Worm (Caenorhabditis elegans) whole organism, early embryonic: Measurements from ENCODE around the gene C07H6.9.
A peak's percentile ranks its signal among the peaks of the same experiment; 100 is the strongest.

Source experiments
- B0310.2 ChIP-seq: sonication (generic microtip); optimal IDR thresholded peaks from 2 replicates; lab custom pipeline; 2016; ENCODE audit warnings: mild to moderate bottlenecking, missing genetic modification characterization, missing compliant biosample characterization
- F13C5.2 ChIP-seq: sonication (generic microtip); optimal IDR thresholded peaks from 2 replicates; lab custom pipeline; 2017; ENCODE audit warnings: mild to moderate bottlenecking, missing genetic modification characterization, inconsistent platforms, missing compliant biosample characterization
- aly-1 ChIP-seq: sonication (generic microtip); optimal IDR thresholded peaks from 2 replicates; lab custom pipeline; 2016; ENCODE audit warnings: missing genetic modification characterization, missing compliant biosample characterization
- ama-1 ChIP-seq: fragments of 150-350 bp; optimal IDR thresholded peaks from 2 replicates; lab custom pipeline; 2014
- ceh-13 ChIP-seq: fragments of 200-800 bp; sonication (Bioruptor generic); optimal IDR thresholded peaks from 2 replicates; lab custom pipeline; 2018; ENCODE audit warnings: mild to moderate bottlenecking, missing genetic modification characterization, missing compliant biosample characterization
- ceh-36 ChIP-seq: sonication (generic microtip); optimal IDR thresholded peaks from 2 replicates; lab custom pipeline; 2016; ENCODE audit warnings: missing genetic modification characterization, inconsistent platforms, missing compliant biosample characterization
- ets-7 ChIP-seq: sonication (generic microtip); optimal IDR thresholded peaks from 2 replicates; lab custom pipeline; 2016; ENCODE audit warnings: missing genotype, missing genetic modification characterization, missing compliant biosample characterization
- flt-1 ChIP-seq: fragments of 200-800 bp; sonication (Bioruptor generic); IDR thresholded peaks from 2 replicates; pipeline ENCODE4 v1.3.6; 2022; ENCODE audit warnings: missing genetic modification characterization, missing compliant biosample characterization
- hmbx-1 ChIP-seq: sonication (generic microtip); optimal IDR thresholded peaks from 2 replicates; lab custom pipeline; 2016; ENCODE audit warnings: mild to moderate bottlenecking, missing genetic modification characterization, missing compliant biosample characterization
- hmg-4 ChIP-seq: fragments of 200-800 bp; sonication (Bioruptor generic); optimal IDR thresholded peaks from 2 replicates; lab custom pipeline; 2018; ENCODE audit warnings: mild to moderate bottlenecking, missing genetic modification characterization, missing compliant biosample characterization
- hnd-1 ChIP-seq: sonication (generic microtip); optimal IDR thresholded peaks from 2 replicates; lab custom pipeline; 2016; ENCODE audit warnings: missing genetic modification characterization, missing compliant biosample characterization
- pes-1 ChIP-seq: fragments of 200-800 bp; sonication (Bioruptor generic); IDR thresholded peaks from 2 replicates; pipeline ENCODE4 v1.3.6; 2022; ENCODE audit warnings: missing genetic modification reagents, missing genetic modification characterization, missing compliant biosample characterization
- scrt-1 ChIP-seq: fragments of 200-800 bp; sonication (Bioruptor generic); IDR thresholded peaks from 2 replicates; pipeline ENCODE4 v1.3.6; 2022; ENCODE audit warnings: missing genetic modification characterization, missing compliant biosample characterization
- sea-1 ChIP-seq: fragments of 200-800 bp; sonication (Bioruptor generic); conservative IDR thresholded peaks from 2 replicates; pipeline ENCODE4 v1.3.6; 2022; ENCODE audit warnings: missing genetic modification characterization, missing compliant biosample characterization
- tbx-11 ChIP-seq: fragments of 200-800 bp; sonication (Bioruptor generic); IDR thresholded peaks from 2 replicates; pipeline ENCODE4 v1.3.6; 2022; ENCODE audit warnings: missing genetic modification characterization, missing compliant biosample characterization
- tbx-37 ChIP-seq: fragments of 200-800 bp; sonication (Bioruptor generic); conservative IDR thresholded peaks from 2 replicates; pipeline ENCODE4 v1.3.6; 2022; ENCODE audit warnings: missing genetic modification reagents, missing genetic modification characterization, missing compliant biosample characterization
- tra-4 ChIP-seq: sonication (generic microtip); optimal IDR thresholded peaks from 2 replicates; lab custom pipeline; 2017; ENCODE audit warnings: missing genetic modification characterization, missing compliant biosample characterization

Gene C07H6.9

DNA sequence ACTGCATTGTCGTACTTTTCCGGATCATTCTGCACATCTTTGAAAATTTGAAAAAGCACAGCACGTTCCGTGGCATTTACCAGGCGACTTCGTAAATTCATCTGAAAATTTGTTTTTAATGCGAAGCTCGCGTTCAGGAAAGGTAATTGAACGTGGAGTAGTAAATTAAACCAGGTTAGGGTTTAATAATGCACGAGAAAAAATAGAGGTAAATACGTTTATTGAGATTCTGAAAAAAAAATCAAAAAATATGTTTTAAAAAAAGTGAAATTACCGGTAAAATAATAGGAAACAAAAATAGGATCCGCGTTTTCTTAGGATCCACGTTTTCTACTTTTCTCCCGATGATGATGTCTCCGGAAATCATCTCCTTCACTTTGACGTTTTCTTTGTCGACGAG is 19.2 kb upstream of the C07H6.9 start, which contains the start of gene clk-2:
clk-2 (minus strand) TSS at position 101 of the 400 bp plus-strand sequence.
- TF ChIP-seq B0310.2 (tag; lab: Kevin White, UChicago) = no peak
- no peak for TF ChIP-seq flt-1 (GFP tag; lab: Robert Waterston, UW)
- no peak for TF ChIP-seq ceh-36 (tag; lab: Kevin White, UChicago)
- no peak for TF ChIP-seq tra-4 (tag; lab: Kevin White, UChicago)
- no peak for TF ChIP-seq hmg-4 (GFP tag; lab: Kevin White, UChicago)
- TF ChIP-seq ets-7 (tag; lab: Kevin White, UChicago) = no peak
- TF ChIP-seq pes-1 (GFP tag; lab: Robert Waterston, UW) = no peak
- no peak for TF ChIP-seq tbx-11 (GFP tag; lab: Robert Waterston, UW)
- TF ChIP-seq F13C5.2 (tag; lab: Kevin White, UChicago) = no peak
- TF ChIP-seq ceh-13 (GFP tag; lab: Kevin White, UChicago) = no peak
- no peak for TF ChIP-seq tbx-37 (GFP tag; lab: Robert Waterston, UW)
- TF ChIP-seq aly-1 (tag; lab: Kevin White, UChicago) = no peak
- no peak for TF ChIP-seq scrt-1 (GFP tag; lab: Robert Waterston, UW)
- no peak for TF ChIP-seq hnd-1 (tag; lab: Kevin White, UChicago)
- no peak for TF ChIP-seq ama-1 (lab: Kevin White, UChicago)
- no peak for TF ChIP-seq hmbx-1 (tag; lab: Kevin White, UChicago)

DNA sequence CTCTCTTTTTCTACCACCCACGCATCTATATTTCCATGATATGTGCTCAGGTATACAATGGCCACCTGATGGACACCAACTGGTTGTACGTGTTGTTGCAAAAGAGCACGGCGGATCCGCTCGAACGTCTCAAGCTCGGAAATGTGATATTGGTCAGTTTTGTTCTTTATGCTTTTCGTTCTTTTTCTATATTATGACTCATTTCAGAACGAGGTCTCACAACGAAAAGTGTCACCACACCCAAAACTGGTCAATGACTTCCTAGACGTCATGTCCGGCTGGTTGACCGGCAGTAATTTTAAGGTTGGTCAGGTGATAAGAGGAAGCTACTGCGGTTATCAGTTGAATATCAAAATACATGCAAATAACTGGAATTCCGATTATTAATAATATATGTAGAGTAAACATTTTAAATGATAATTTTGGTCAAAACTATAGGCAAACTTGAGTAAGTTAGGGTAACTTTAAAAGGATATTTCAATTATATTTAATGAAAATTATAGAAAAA is 8.9 kb upstream of the C07H6.9 start, which contains the start of gene cls-1:
cls-1 (plus strand) TSS at position 51 of the 508 bp plus-strand sequence.
- TF ChIP-seq aly-1 (tag; lab: Kevin White, UChicago) (no peak), hnd-1 (tag; lab: Kevin White, UChicago) (no peak), F13C5.2 (tag; lab: Kevin White, UChicago) (no peak), pes-1 (GFP tag; lab: Robert Waterston, UW) (no peak), tbx-37 (GFP tag; lab: Robert Waterston, UW) (no peak), tbx-11 (GFP tag; lab: Robert Waterston, UW) (no peak), ama-1 (lab: Kevin White, UChicago) (no peak), B0310.2 (tag; lab: Kevin White, UChicago) (no peak), sea-1 (GFP tag; lab: Robert Waterston, UW) (no peak), hmbx-1 (tag; lab: Kevin White, UChicago) (no peak), scrt-1 (GFP tag; lab: Robert Waterston, UW) (no peak)

DNA sequence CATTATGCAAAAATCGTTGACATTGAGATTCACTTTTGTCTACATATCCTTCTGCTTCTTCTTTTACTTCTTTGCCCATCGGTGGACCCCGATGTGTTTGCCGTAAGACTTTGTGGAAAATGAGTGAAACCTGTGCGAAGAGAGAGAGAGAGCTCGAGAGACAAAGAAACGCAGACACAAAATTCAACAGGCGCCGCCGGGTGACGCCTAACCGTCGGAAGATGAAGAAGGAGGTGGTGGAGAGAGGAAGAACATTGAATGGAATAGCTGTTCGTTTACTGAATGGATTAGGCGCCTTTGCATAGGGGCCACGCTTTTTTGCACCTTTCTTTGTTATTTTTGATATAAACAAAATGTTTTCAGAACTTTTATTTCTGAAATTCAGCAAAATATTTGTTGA is 7.7 kb upstream of the C07H6.9 start:
- TF ChIP-seq ama-1 (lab: Kevin White, UChicago) = no peak
- TF ChIP-seq B0310.2 (tag; lab: Kevin White, UChicago) = no peak
- TF ChIP-seq ceh-36 (tag; lab: Kevin White, UChicago) = no peak
- TF ChIP-seq hmbx-1 (tag; lab: Kevin White, UChicago) = no peak
- no peak for TF ChIP-seq ceh-13 (GFP tag; lab: Kevin White, UChicago)
- TF ChIP-seq F13C5.2 (tag; lab: Kevin White, UChicago) = no peak
- TF ChIP-seq hmg-4 (GFP tag; lab: Kevin White, UChicago) = no peak
- no peak for TF ChIP-seq flt-1 (GFP tag; lab: Robert Waterston, UW)
- TF ChIP-seq aly-1 (tag; lab: Kevin White, UChicago) = no peak
- TF ChIP-seq pes-1 (GFP tag; lab: Robert Waterston, UW) = no peak
- TF ChIP-seq tra-4 (tag; lab: Kevin White, UChicago) = no peak
- TF ChIP-seq ets-7 (tag; lab: Kevin White, UChicago) = no peak
- no peak for TF ChIP-seq scrt-1 (GFP tag; lab: Robert Waterston, UW)

DNA sequence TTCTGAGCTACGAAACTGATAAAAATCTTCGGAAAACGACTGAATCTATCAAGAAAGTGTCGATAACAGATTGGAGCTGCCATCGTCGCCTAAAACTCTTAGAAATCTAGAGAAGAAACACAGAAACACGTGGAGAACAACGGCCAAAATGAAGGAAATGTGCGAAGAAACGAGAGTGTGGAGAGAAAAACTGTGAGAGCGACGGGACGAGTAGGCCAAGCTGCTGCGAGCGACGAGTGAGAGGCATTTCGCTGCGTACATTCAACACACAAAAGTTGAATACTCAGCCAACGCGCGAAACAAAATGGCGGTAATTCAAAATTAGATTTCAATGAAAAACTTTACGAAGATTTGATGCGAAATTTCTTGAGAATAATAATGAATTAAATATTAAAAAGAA is 925 bp downstream of the C07H6.9 start:
- TF ChIP-seq F13C5.2 (tag; lab: Kevin White, UChicago) (peak; percentile 75), pes-1 (GFP tag; lab: Robert Waterston, UW) (0 out of 2 replicates have a peak, but pooled peaks have one; percentile 35), hmg-4 (GFP tag; lab: Kevin White, UChicago) (peak; percentile 62), sea-1 (GFP tag; lab: Robert Waterston, UW) (no peak), scrt-1 (GFP tag; lab: Robert Waterston, UW) (no peak)

DNA sequence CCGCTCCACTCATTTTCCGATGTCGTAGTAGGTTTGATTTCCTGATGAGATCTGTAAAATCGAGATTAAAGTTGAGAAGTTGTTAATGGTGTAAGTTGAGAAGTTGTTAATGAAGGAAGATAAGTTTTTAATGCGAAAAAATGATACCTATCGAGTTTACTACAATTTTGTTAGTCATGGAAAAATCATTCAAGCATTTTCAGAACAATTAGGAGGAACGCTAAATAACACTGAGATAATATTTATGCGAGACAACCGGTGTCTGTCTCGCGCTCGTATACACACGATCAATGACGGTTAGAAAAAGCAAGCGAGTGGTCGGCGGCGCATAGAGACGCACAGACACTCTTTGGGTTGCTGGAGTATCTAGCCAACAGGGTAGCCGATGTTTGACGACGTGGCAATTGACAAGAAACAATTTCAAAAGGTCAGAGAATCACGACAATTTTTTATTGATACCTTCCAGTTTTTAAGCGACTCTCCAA is 1.4 kb downstream of the C07H6.9 start, which contains the start of gene cgh-1:
cgh-1 (minus strand) TSS at position 51 of the 485 bp plus-strand sequence.
- TF ChIP-seq ets-7 (tag; lab: Kevin White, UChicago) (no peak), F13C5.2 (tag; lab: Kevin White, UChicago) (no peak), pes-1 (GFP tag; lab: Robert Waterston, UW) (no peak), B0310.2 (tag; lab: Kevin White, UChicago) (no peak)

DNA sequence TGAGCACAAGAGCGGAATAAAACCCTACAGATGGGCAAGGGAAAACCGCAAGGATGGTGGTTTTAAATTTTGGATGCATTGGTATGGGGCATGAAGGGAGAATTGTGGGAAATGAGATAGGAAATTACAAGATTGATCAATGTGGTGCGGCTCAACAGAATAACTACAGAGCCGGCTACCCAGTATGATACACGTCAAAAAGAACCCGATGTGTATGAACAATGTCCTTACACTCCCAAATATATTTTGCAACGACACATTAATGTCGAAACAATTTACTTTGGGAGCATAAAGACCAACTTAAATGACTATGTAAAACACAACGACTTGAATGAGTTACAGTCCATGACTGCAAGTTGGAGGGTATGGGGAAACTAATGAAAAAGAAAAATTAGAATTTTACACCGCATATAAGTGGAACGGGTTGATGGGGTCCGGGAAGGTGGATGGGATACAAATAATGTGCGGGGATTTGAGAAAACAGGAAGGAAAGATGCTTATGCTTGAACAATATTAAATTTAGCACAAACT is 3.6 kb downstream of the C07H6.9 start:
- no peak for TF ChIP-seq pes-1 (GFP tag; lab: Robert Waterston, UW)
- TF ChIP-seq tbx-11 (GFP tag; lab: Robert Waterston, UW) = no peak
- TF ChIP-seq hmbx-1 (tag; lab: Kevin White, UChicago) = no peak
- TF ChIP-seq F13C5.2 (tag; lab: Kevin White, UChicago) = no peak
- TF ChIP-seq tbx-37 (GFP tag; lab: Robert Waterston, UW) = no peak
- no peak for TF ChIP-seq B0310.2 (tag; lab: Kevin White, UChicago)
- TF ChIP-seq flt-1 (GFP tag; lab: Robert Waterston, UW) = no peak
- no peak for TF ChIP-seq scrt-1 (GFP tag; lab: Robert Waterston, UW)
- no peak for TF ChIP-seq ets-7 (tag; lab: Kevin White, UChicago)
- no peak for TF ChIP-seq tra-4 (tag; lab: Kevin White, UChicago)
- TF ChIP-seq aly-1 (tag; lab: Kevin White, UChicago) = no peak
- no peak for TF ChIP-seq hnd-1 (tag; lab: Kevin White, UChicago)
- TF ChIP-seq hmg-4 (GFP tag; lab: Kevin White, UChicago) = no peak
- no peak for TF ChIP-seq ceh-36 (tag; lab: Kevin White, UChicago)
- TF ChIP-seq sea-1 (GFP tag; lab: Robert Waterston, UW) = no peak
